Worm (Caenorhabditis elegans) whole organism, L4 larva: ENCODE data around the gene C18D11.10.

Source experiments
- F10B5.3 ChIP-seq: sonication (generic microtip); optimal IDR thresholded peaks from 2 replicates; lab custom pipeline; 2016; ENCODE audit warnings: mild to moderate bottlenecking, missing genetic modification characterization, missing compliant biosample characterization
- Y48G9A.11 ChIP-seq: fragments of 200-800 bp; sonication (Bioruptor generic); IDR thresholded peaks from 2 replicates; pipeline ENCODE4 v1.3.6; 2022; ENCODE audit warnings: missing genetic modification reagents, missing genetic modification characterization, missing compliant biosample characterization
- Y5F2A.4 ChIP-seq: fragments of 200-800 bp; sonication (Bioruptor generic); optimal IDR thresholded peaks from 2 replicates; lab custom pipeline; 2018; ENCODE audit warnings: mild to moderate bottlenecking, missing genetic modification characterization, missing compliant biosample characterization
- ama-1 ChIP-seq: fragments of 150-350 bp; optimal IDR thresholded peaks from 2 replicates; lab custom pipeline; 2014; ENCODE audit warnings: inconsistent platforms, mixed read lengths
- ceh-32 ChIP-seq: sonication (generic microtip); optimal IDR thresholded peaks from 2 replicates; lab custom pipeline; 2016; ENCODE audit warnings: mild to moderate bottlenecking, missing genetic modification characterization, missing compliant biosample characterization; ENCODE audit not compliant: poor library complexity
- ceh-82 ChIP-seq: sonication (generic microtip); optimal IDR thresholded peaks from 2 replicates; lab custom pipeline; 2017; ENCODE audit warnings: missing biosample characterization, missing genetic modification characterization
- dmd-9 ChIP-seq: fragments of 200-800 bp; sonication (Bioruptor generic); IDR thresholded peaks from 2 replicates; pipeline ENCODE4 v1.3.6; 2022; ENCODE audit warnings: missing genetic modification reagents, missing genetic modification characterization, missing compliant biosample characterization
- lin-15B ChIP-seq: fragments of 150-350 bp; sonication (generic microtip); optimal IDR thresholded peaks from 3 replicates; lab custom pipeline; 2014; ENCODE audit warnings: missing biosample characterization, missing genetic modification characterization
- lir-3 ChIP-seq: sonication (generic microtip); optimal IDR thresholded peaks from 2 replicates; lab custom pipeline; 2016; ENCODE audit warnings: mild to moderate bottlenecking, missing genetic modification characterization, missing compliant biosample characterization
- mes-2 ChIP-seq: sonication (generic microtip); optimal IDR thresholded peaks from 2 replicates; lab custom pipeline; 2016; ENCODE audit warnings: missing genotype, mild to moderate bottlenecking, missing genetic modification characterization, missing compliant biosample characterization; ENCODE audit not compliant: poor library complexity, severe bottlenecking
- nhr-11 ChIP-seq: fragments of 150-350 bp; optimal IDR thresholded peaks from 2 replicates; lab custom pipeline; 2014; ENCODE audit warnings: missing biosample characterization, missing genetic modification characterization
- nhr-111 ChIP-seq: fragments of 200-800 bp; sonication (Bioruptor generic); optimal IDR thresholded peaks from 2 replicates; lab custom pipeline; 2018; ENCODE audit warnings: mild to moderate bottlenecking, missing genetic modification characterization, missing compliant biosample characterization
- pha-4 ChIP-seq, 2 experiments: fragments of 150-350 bp in 1 of 2; fragments of 200-800 bp in 1 of 2; sonication (Bioruptor generic) in 1 of 2; IDR thresholded peaks in 1 of 2; optimal IDR thresholded peaks in 1 of 2; 2 replicates each; pipeline versions ENCODE4 v1.3.6 to Lab custom; 2014 to 2022; ENCODE audit warnings: missing genetic modification characterization in 2 of 2, missing genetic modification reagents in 2 of 2, missing biosample characterization in 1 of 2, missing compliant biosample characterization in 1 of 2
- php-3 ChIP-seq: fragments of 200-800 bp; sonication (Bioruptor generic); IDR thresholded peaks from 2 replicates; pipeline ENCODE4 v1.3.6; 2022; ENCODE audit warnings: missing genetic modification reagents, missing genetic modification characterization, missing compliant biosample characterization
- saeg-2 ChIP-seq: fragments of 200-800 bp; sonication (Bioruptor generic); IDR thresholded peaks from 2 replicates; pipeline ENCODE4 v1.3.6; 2022; ENCODE audit warnings: missing genetic modification reagents, missing genetic modification characterization, missing compliant biosample characterization
- spr-1 ChIP-seq: sonication (generic microtip); optimal IDR thresholded peaks from 2 replicates; lab custom pipeline; 2016; ENCODE audit warnings: mild to moderate bottlenecking, missing genetic modification characterization, missing compliant biosample characterization
- spr-3 ChIP-seq: fragments of 200-800 bp; sonication (Bioruptor generic); optimal IDR thresholded peaks from 2 replicates; lab custom pipeline; 2018; ENCODE audit warnings: mild to moderate bottlenecking, missing genetic modification characterization, missing compliant biosample characterization

Gene C18D11.10

DNA sequence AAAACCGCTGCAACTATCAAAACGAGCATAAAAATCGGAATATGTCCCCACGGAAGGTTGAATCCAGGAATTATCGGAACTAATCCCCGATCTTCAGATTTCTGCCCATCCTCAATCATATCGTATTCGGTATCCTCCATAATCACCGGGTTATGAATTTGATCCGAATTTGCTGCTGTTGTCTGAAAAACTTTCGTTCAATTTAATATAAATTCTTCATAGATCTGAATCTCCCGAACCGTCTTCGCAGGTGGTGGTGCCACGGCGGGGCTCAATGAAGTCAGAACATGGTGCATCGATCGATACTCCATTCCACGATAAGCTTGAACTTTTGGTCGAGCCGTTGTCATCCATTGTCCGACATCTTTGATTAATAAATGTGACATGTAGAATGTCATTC, 49.3 kb downstream of the C18D11.10 start:
- no peak for TF ChIP-seq spr-1 (tag; lab: Kevin White, UChicago)
- TF ChIP-seq mes-2, result no peak
- TF ChIP-seq php-3 (GFP tag; lab: Robert Waterston, UW), result no peak
- no peak for TF ChIP-seq F10B5.3
- TF ChIP-seq nhr-111 (GFP tag; lab: Kevin White, UChicago), result no peak
- no peak for TF ChIP-seq Y48G9A.11 (GFP tag; lab: Robert Waterston, UW)
- TF ChIP-seq saeg-2, result no peak
- no peak for TF ChIP-seq pha-4 (GFP tag; IDR thresholded peaks at IDR 0.05; lab: Robert Waterston, UW)
- TF ChIP-seq pha-4 (tag; optimal IDR thresholded peaks at IDR 0.05; lab: Kevin White, UChicago), result no peak
- no peak for TF ChIP-seq lin-15B (tag; lab: Kevin White, UChicago)
- no peak for TF ChIP-seq lir-3 (tag; lab: Kevin White, UChicago)
- no peak for TF ChIP-seq Y5F2A.4 (GFP tag; lab: Kevin White, UChicago)
- TF ChIP-seq ama-1 (lab: Kevin White, UChicago), result no peak
- no peak for TF ChIP-seq ceh-32 (tag; lab: Kevin White, UChicago)
- TF ChIP-seq dmd-9 (GFP tag; lab: Robert Waterston, UW), result no peak
- no peak for TF ChIP-seq nhr-11 (tag; lab: Kevin White, UChicago)
- TF ChIP-seq spr-3, result no peak
- TF ChIP-seq ceh-82 (tag; lab: Kevin White, UChicago), result no peak
